Fruit fly (Drosophila melanogaster): Measurements from ENCODE around the gene CG5191.

- TF ChIP-seq bab1 (GFP tag; optimal IDR thresholded peaks at IDR 0.05) (peak; percentile 8), CG7101 (tag; optimal IDR thresholded peaks at IDR 0.05) (peak; percentile 40), Mnt (GFP tag; optimal IDR thresholded peaks at IDR 0.05) (no peak), toe (GFP tag; optimal IDR thresholded peaks at IDR 0.05) (no peak), cnc (optimal IDR thresholded peaks at IDR 0.05) (no peak), CG12768 (GFP tag; optimal IDR thresholded peaks at IDR 0.05) (peak; percentile 2), ovo (GFP tag; optimal IDR thresholded peaks at IDR 0.05) (no peak), Clk (GFP tag; optimal IDR thresholded peaks at IDR 0.05) (no peak), pad (GFP tag; optimal IDR thresholded peaks at IDR 0.05) (no peak)
These were observed 2.6 kb upstream of the CG5191 start for dm6 chr3R:20558106-20558489.

Measured in whole organism, adult.